Fruit fly (Drosophila melanogaster) whole organism, pupa: ENCODE results near the gene His3.3B.

Source experiments
- CG10348 ChIP-seq: fragments of 200-800 bp; sonication (Bioruptor generic); IDR thresholded peaks from 2 replicates; pipeline ENCODE4 v1.3.6; 2022; ENCODE audit warnings: missing biosample characterization, missing genetic modification characterization
- CG14655 ChIP-seq: fragments of 200-800 bp; sonication (Bioruptor generic); optimal IDR thresholded peaks from 3 replicates; lab custom pipeline; 2017; ENCODE audit warnings: mild to moderate bottlenecking, missing biosample characterization, missing genetic modification reagents, missing genetic modification characterization
- CG15710 ChIP-seq: fragments of 200-800 bp; sonication (Bioruptor generic); optimal IDR thresholded peaks from 2 replicates; lab custom pipeline; 2018; ENCODE audit warnings: missing biosample characterization, mild to moderate bottlenecking, missing genetic modification characterization, moderate library complexity
- CG17806 ChIP-seq: fragments of 200-800 bp; sonication (Bioruptor generic); optimal IDR thresholded peaks from 2 replicates; lab custom pipeline; 2018; ENCODE audit warnings: missing biosample characterization, mild to moderate bottlenecking, missing genetic modification characterization, moderate library complexity
- CG4496 ChIP-seq: fragments of 200-800 bp; sonication (Bioruptor generic); IDR thresholded peaks from 3 replicates; pipeline ENCODE4 v1.3.6; 2022; ENCODE audit warnings: missing biosample characterization, missing genetic modification characterization
- CG8301 ChIP-seq: fragments of 200-800 bp; sonication (Bioruptor generic); optimal IDR thresholded peaks from 2 replicates; lab custom pipeline; 2018; ENCODE audit warnings: missing biosample characterization, mild to moderate bottlenecking, missing genetic modification characterization
- CG9948 ChIP-seq: fragments of 200-800 bp; sonication (Bioruptor generic); optimal IDR thresholded peaks from 2 replicates; lab custom pipeline; 2018; ENCODE audit warnings: missing biosample characterization, mild to moderate bottlenecking, missing genetic modification characterization, moderate library complexity
- D1 ChIP-seq: fragments of 200-800 bp; sonication (Bioruptor generic); optimal IDR thresholded peaks from 2 replicates; lab custom pipeline; 2018; ENCODE audit warnings: missing biosample characterization, mild to moderate bottlenecking, missing genetic modification characterization, moderate library complexity
- EcR ChIP-seq: fragments of 200-800 bp; sonication (Bioruptor generic); optimal IDR thresholded peaks from 3 replicates; lab custom pipeline; 2019; ENCODE audit warnings: missing biosample characterization, missing genetic modification characterization, mild to moderate bottlenecking, moderate library complexity, missing genetic modification reagents
- fd96Ca ChIP-seq: fragments of 200-800 bp; sonication (Bioruptor generic); IDR thresholded peaks from 3 replicates; pipeline ENCODE4 v1.3.6; 2022; ENCODE audit warnings: missing biosample characterization, missing genetic modification characterization

dm6 chrX:9110155-9110909 is 46.1 kb downstream of the His3.3B start:
- TF ChIP-seq D1 (tag; lab: Kevin White, UChicago) (no peak), CG9948 (tag; lab: Kevin White, UChicago) (no peak), CG15710 (no peak), CG14655 (GFP tag; lab: Kevin White, UChicago) (no peak), EcR (GFP tag; lab: Kevin White, UChicago) (no peak), CG8301 (no peak), CG10348 (no peak), CG17806 (tag; lab: Kevin White, UChicago) (no peak), fd96Ca (GFP tag; lab: Robert Waterston, UW) (no peak), CG4496 (GFP tag; lab: Robert Waterston, UW) (no peak)
